Worm (Caenorhabditis elegans) whole organism, L2 larva: ENCODE data around the gene C34E10.10.

ENCODE experiments used
- nhr-11 ChIP-seq: fragments of 150-350 bp; optimal IDR thresholded peaks from 2 replicates; lab custom pipeline; 2014; ENCODE audit warnings: missing biosample characterization, missing genetic modification characterization
- nhr-12 ChIP-seq: fragments of 150-350 bp; optimal IDR thresholded peaks from 2 replicates; lab custom pipeline; 2014; ENCODE audit warnings: missing biosample characterization, missing genetic modification characterization

- TF ChIP-seq nhr-12 (tag; lab: Kevin White, UChicago) (no peak), nhr-11 (no peak)
Observed at ce11 chrIII:5236104-5236503, 8.4 kb upstream of the C34E10.10 start, which contains the start of gene prx-10.
